Fruit fly (Drosophila melanogaster): ENCODE measurements around the gene Unc-115a.

DNA sequence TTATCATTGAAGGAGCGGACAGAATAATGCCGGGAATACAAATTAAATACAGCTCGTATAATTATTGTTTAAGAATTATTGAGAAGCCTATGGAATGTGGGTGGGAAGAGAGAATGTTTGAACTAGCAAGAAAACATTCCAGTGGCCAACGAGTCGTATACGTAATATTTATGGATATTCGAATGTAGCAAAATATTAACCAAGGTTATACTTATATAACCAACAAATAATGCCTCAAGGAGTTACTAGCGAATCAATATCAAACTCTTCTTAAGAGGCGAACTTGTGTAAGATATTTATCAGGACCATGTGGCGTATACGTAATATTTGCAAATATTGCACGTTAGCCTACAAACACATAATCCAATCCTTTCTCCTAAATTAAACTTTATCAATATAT is 39.8 kb downstream of the Unc-115a start:
- TF ChIP-seq pan (optimal IDR thresholded peaks at IDR 0.05) (no peak), psq (optimal IDR thresholded peaks at IDR 0.05) (no peak), usp (GFP tag; optimal IDR thresholded peaks at IDR 0.05) (no peak), CG8478 (optimal IDR thresholded peaks at IDR 0.05) (no peak), EcR (GFP tag; optimal IDR thresholded peaks at IDR 0.05) (no peak), Dll (optimal IDR thresholded peaks at IDR 0.05) (no peak)
